Fruit fly (Drosophila melanogaster) whole organism, prepupa: ENCODE data around the gene foi.

ENCODE experiments used
- Blimp-1 ChIP-seq: fragments of 200-800 bp; sonication (Bioruptor generic); optimal IDR thresholded peaks from 3 replicates; lab custom pipeline; 2017; ENCODE audit warnings: missing biosample characterization, missing genetic modification characterization, mild to moderate bottlenecking, moderate library complexity, missing genetic modification reagents
- CG10631 ChIP-seq: fragments of 200-800 bp; sonication (Bioruptor generic); optimal IDR thresholded peaks from 2 replicates; lab custom pipeline; 2016; ENCODE audit warnings: missing biosample characterization, missing genetic modification characterization
- CG10669 ChIP-seq: fragments of 200-800 bp; sonication (Bioruptor generic); optimal IDR thresholded peaks from 3 replicates; lab custom pipeline; 2018; ENCODE audit warnings: missing biosample characterization, mild to moderate bottlenecking, missing genetic modification characterization, moderate library complexity
- CG11294 ChIP-seq: fragments of 200-800 bp; sonication (Bioruptor generic); IDR thresholded peaks from 2 replicates; pipeline ENCODE4 v1.3.6; 2022; ENCODE audit warnings: missing biosample characterization, missing genetic modification characterization
- CG15336 ChIP-seq: fragments of 200-800 bp; sonication (Bioruptor generic); IDR thresholded peaks from 2 replicates; pipeline ENCODE4 v1.3.6; 2022; ENCODE audit warnings: missing biosample characterization, missing genetic modification characterization
- CG1621 ChIP-seq: fragments of 200-800 bp; sonication (Bioruptor generic); optimal IDR thresholded peaks from 3 replicates; lab custom pipeline; 2018; ENCODE audit warnings: missing biosample characterization, mild to moderate bottlenecking, missing genetic modification characterization
- CG16779 ChIP-seq: fragments of 200-800 bp; sonication (Bioruptor generic); optimal IDR thresholded peaks from 3 replicates; lab custom pipeline; 2017; ENCODE audit warnings: missing biosample characterization, mild to moderate bottlenecking, missing genetic modification characterization
- CG3032 ChIP-seq: fragments of 200-800 bp; optimal IDR thresholded peaks from 2 replicates; lab custom pipeline; 2019; ENCODE audit warnings: missing biosample characterization, mild to moderate bottlenecking, missing genetic modification characterization, moderate library complexity
- CG31627 ChIP-seq: fragments of 200-800 bp; sonication (Bioruptor generic); optimal IDR thresholded peaks from 3 replicates; lab custom pipeline; 2016; ENCODE audit warnings: missing biosample characterization, missing genetic modification characterization
- CG32006 ChIP-seq: fragments of 200-800 bp; sonication (Bioruptor generic); optimal IDR thresholded peaks from 3 replicates; lab custom pipeline; 2017; ENCODE audit warnings: missing biosample characterization, mild to moderate bottlenecking, missing genetic modification characterization
- CG34406 ChIP-seq: fragments of 200-800 bp; sonication (Bioruptor generic); optimal IDR thresholded peaks from 3 replicates; lab custom pipeline; 2016; ENCODE audit warnings: missing biosample characterization, missing genetic modification characterization
- CG6276 ChIP-seq: fragments of 200-800 bp; sonication (Bioruptor generic); optimal IDR thresholded peaks from 2 replicates; lab custom pipeline; 2017; ENCODE audit warnings: missing biosample characterization, mild to moderate bottlenecking, missing genetic modification characterization
- CG6792 ChIP-seq: fragments of 200-800 bp; sonication (Bioruptor generic); optimal IDR thresholded peaks from 3 replicates; lab custom pipeline; 2016; ENCODE audit warnings: missing biosample characterization, missing genetic modification characterization
- CG6854 ChIP-seq: fragments of 200-800 bp; sonication (Bioruptor generic); optimal IDR thresholded peaks from 2 replicates; lab custom pipeline; 2017; ENCODE audit warnings: missing biosample characterization, mild to moderate bottlenecking, missing genetic modification characterization
- CG8319 ChIP-seq: fragments of 200-800 bp; sonication (Bioruptor generic); optimal IDR thresholded peaks from 3 replicates; lab custom pipeline; 2016; ENCODE audit warnings: missing biosample characterization, missing genetic modification characterization
- CG8632 ChIP-seq: fragments of 200-800 bp; sonication (Bioruptor generic); optimal IDR thresholded peaks from 3 replicates; lab custom pipeline; 2016; ENCODE audit warnings: missing biosample characterization, missing genetic modification characterization
- CG9139 ChIP-seq: fragments of 200-800 bp; sonication (Bioruptor generic); optimal IDR thresholded peaks from 3 replicates; lab custom pipeline; 2017; ENCODE audit warnings: missing biosample characterization, mild to moderate bottlenecking, missing genetic modification characterization
- Eip75B ChIP-seq: fragments of 200-800 bp; sonication (Bioruptor generic); optimal IDR thresholded peaks from 3 replicates; lab custom pipeline; 2016; ENCODE audit warnings: missing biosample characterization, missing genetic modification characterization
- Eip78C ChIP-seq: fragments of 200-800 bp; sonication (Bioruptor generic); peaks from one replicate; lab custom pipeline; 2016; ENCODE audit warnings: missing biosample characterization, missing genetic modification characterization
- Ets21C ChIP-seq: fragments of 200-800 bp; sonication (Bioruptor generic); optimal IDR thresholded peaks from 3 replicates; lab custom pipeline; 2016; ENCODE audit warnings: missing biosample characterization, missing genetic modification characterization
- Ets96B ChIP-seq: fragments of 200-800 bp; optimal IDR thresholded peaks from 2 replicates; lab custom pipeline; 2019; ENCODE audit warnings: missing biosample characterization, mild to moderate bottlenecking, missing genetic modification characterization, moderate library complexity
- Gug ChIP-seq: fragments of 200-800 bp; sonication (Bioruptor generic); IDR thresholded peaks from 2 replicates; pipeline ENCODE4 v1.3.6; 2022; ENCODE audit warnings: missing biosample characterization, missing genetic modification characterization
- Hr38 ChIP-seq: sonication (Bioruptor generic); optimal IDR thresholded peaks from 2 replicates; lab custom pipeline; 2016; ENCODE audit warnings: missing biosample characterization, missing genetic modification characterization
- Hr39 ChIP-seq: fragments of 200-800 bp; sonication (Bioruptor generic); optimal IDR thresholded peaks from 2 replicates; lab custom pipeline; 2016; ENCODE audit warnings: missing biosample characterization, missing genetic modification characterization
- Hr4 ChIP-seq: fragments of 200-800 bp; sonication (Bioruptor generic); optimal IDR thresholded peaks from 3 replicates; lab custom pipeline; 2016; ENCODE audit warnings: missing biosample characterization, missing genetic modification characterization
- Lpt ChIP-seq: fragments of 200-800 bp; sonication (Bioruptor generic); optimal IDR thresholded peaks from 3 replicates; lab custom pipeline; 2016; ENCODE audit warnings: missing biosample characterization, missing genetic modification characterization
- OdsH ChIP-seq: fragments of 200-800 bp; sonication (Bioruptor generic); optimal IDR thresholded peaks from 3 replicates; lab custom pipeline; 2016; ENCODE audit warnings: missing biosample characterization, missing genetic modification characterization
- Smox ChIP-seq: fragments of 200-800 bp; sonication (Bioruptor generic); optimal IDR thresholded peaks from 3 replicates; lab custom pipeline; 2016; ENCODE audit warnings: missing biosample characterization, missing genetic modification characterization
- Sox102F ChIP-seq: fragments of 200-800 bp; sonication (Bioruptor generic); optimal IDR thresholded peaks from 2 replicates; lab custom pipeline; 2016; ENCODE audit warnings: missing biosample characterization, mild to moderate bottlenecking, missing genetic modification characterization
- Sox14 ChIP-seq: fragments of 200-800 bp; sonication (Bioruptor generic); optimal IDR thresholded peaks from 3 replicates; lab custom pipeline; 2016; ENCODE audit warnings: missing biosample characterization, missing genetic modification characterization
- achi ChIP-seq: fragments of 200-800 bp; sonication (Bioruptor generic); optimal IDR thresholded peaks from 3 replicates; lab custom pipeline; 2016; ENCODE audit warnings: missing biosample characterization, missing genetic modification characterization
- acj6 ChIP-seq: fragments of 200-800 bp; sonication (Bioruptor generic); optimal IDR thresholded peaks from 3 replicates; lab custom pipeline; 2016; ENCODE audit warnings: missing biosample characterization, missing genetic modification characterization
- cyc ChIP-seq: fragments of 200-800 bp; sonication (Bioruptor generic); optimal IDR thresholded peaks from 3 replicates; lab custom pipeline; 2016; ENCODE audit warnings: missing biosample characterization, missing genetic modification characterization
- dsx ChIP-seq: fragments of 200-800 bp; optimal IDR thresholded peaks from 3 replicates; lab custom pipeline; 2019; ENCODE audit warnings: missing biosample characterization, mild to moderate bottlenecking, missing genetic modification characterization, moderate library complexity; ENCODE audit not compliant: poor library complexity, severe bottlenecking
- esn ChIP-seq: fragments of 200-800 bp; sonication (Bioruptor generic); optimal IDR thresholded peaks from 2 replicates; lab custom pipeline; 2016; ENCODE audit warnings: missing biosample characterization, mild to moderate bottlenecking, missing genetic modification characterization, moderate library complexity
- fkh ChIP-seq: fragments of 200-800 bp; sonication (Bioruptor generic); optimal IDR thresholded peaks from 3 replicates; lab custom pipeline; 2017; ENCODE audit warnings: missing biosample characterization, mild to moderate bottlenecking, missing genetic modification characterization, moderate library complexity
- lz ChIP-seq: fragments of 200-800 bp; sonication (Bioruptor generic); optimal IDR thresholded peaks from 3 replicates; lab custom pipeline; 2016; ENCODE audit warnings: missing biosample characterization, missing genetic modification characterization
- net ChIP-seq: fragments of 200-800 bp; sonication (Bioruptor generic); optimal IDR thresholded peaks from 3 replicates; lab custom pipeline; 2016; ENCODE audit warnings: missing biosample characterization, missing genetic modification characterization
- pdm3 ChIP-seq: fragments of 200-800 bp; sonication (Bioruptor generic); optimal IDR thresholded peaks from 3 replicates; lab custom pipeline; 2016; ENCODE audit warnings: missing biosample characterization, missing genetic modification characterization
- salr ChIP-seq, 2 experiments: fragments of 200-800 bp; sonication (Bioruptor generic); optimal IDR thresholded peaks; 3 replicates each; lab custom pipeline; 2016 to 2018; ENCODE audit warnings: missing biosample characterization in 2 of 2, missing genetic modification characterization in 2 of 2, mild to moderate bottlenecking in 1 of 2
- svp ChIP-seq: fragments of 200-800 bp; sonication (Bioruptor generic); peaks from one replicate; lab custom pipeline; 2016; ENCODE audit warnings: missing biosample characterization, missing genetic modification characterization
- topi ChIP-seq: fragments of 200-800 bp; sonication (Bioruptor generic); optimal IDR thresholded peaks from 3 replicates; lab custom pipeline; 2016; ENCODE audit warnings: missing biosample characterization, missing genetic modification characterization
- vri ChIP-seq: fragments of 200-800 bp; sonication (Bioruptor generic); optimal IDR thresholded peaks from 3 replicates; lab custom pipeline; 2016; ENCODE audit warnings: missing biosample characterization, mild to moderate bottlenecking, missing genetic modification characterization

Gene foi

dm6 chr3L:8524816-8525625 lies at the start of gene foi, which contains the start of gene GstO1:
TSS of gene foi (plus strand) at chr3L:8525244.
TSS of gene GstO1 (minus strand) at chr3L:8524866.
- TF ChIP-seq CG10669 (GFP tag; lab: Kevin White, UChicago) (peak; percentile 14), lz (GFP tag; lab: Kevin White, UChicago) (peak; percentile 23), Smox (GFP tag; lab: Kevin White, UChicago) (no peak), topi (GFP tag; lab: Kevin White, UChicago) (peak; percentile 40), CG31627 (peak; percentile 30), fkh (GFP tag; lab: Kevin White, UChicago) (no peak), CG9139 (GFP tag; lab: Kevin White, UChicago) (no peak), achi (peak; percentile 58), CG3032 (tag; lab: Kevin White, UChicago) (peak; percentile 33), svp (GFP tag; lab: Kevin White, UChicago) (peak; percentile 82), CG15336 (GFP tag; lab: Robert Waterston, UW) (0 out of 2 replicates have a peak, but pooled peaks have one; percentile 10), Sox14 (GFP tag; lab: Kevin White, UChicago) (no peak), net (GFP tag; lab: Kevin White, UChicago) (no peak), Blimp-1 (GFP tag; lab: Kevin White, UChicago) (no peak), acj6 (GFP tag; lab: Kevin White, UChicago) (peak; percentile 9), Eip78C (GFP tag; lab: Kevin White, UChicago) (peak; percentile 45), CG6854 (GFP tag; lab: Kevin White, UChicago) (no peak), esn (GFP tag; lab: Kevin White, UChicago) (peak; percentile 48), vri (GFP tag; lab: Kevin White, UChicago) (peak; percentile 67), Ets96B (tag; lab: Kevin White, UChicago) (peak; percentile 16), CG32006 (peak; percentile 38), CG34406 (GFP tag; lab: Kevin White, UChicago) (peak; percentile 19), salr (GFP tag; optimal IDR thresholded peaks at IDR 0.05; lab: Kevin White, UChicago) (peak in 1 of 2 experiments; percentile 37), CG8632 (GFP tag; lab: Kevin White, UChicago) (peak; percentile 10), CG1621 (tag; lab: Kevin White, UChicago) (peak; percentile 82), pdm3 (peak; percentile 22), dsx (GFP tag; lab: Kevin White, UChicago) (peak; percentile 39), Hr39 (GFP tag; lab: Kevin White, UChicago) (peak; percentile 7), CG6792 (GFP tag; lab: Kevin White, UChicago) (peak; percentile 19)

DNA sequence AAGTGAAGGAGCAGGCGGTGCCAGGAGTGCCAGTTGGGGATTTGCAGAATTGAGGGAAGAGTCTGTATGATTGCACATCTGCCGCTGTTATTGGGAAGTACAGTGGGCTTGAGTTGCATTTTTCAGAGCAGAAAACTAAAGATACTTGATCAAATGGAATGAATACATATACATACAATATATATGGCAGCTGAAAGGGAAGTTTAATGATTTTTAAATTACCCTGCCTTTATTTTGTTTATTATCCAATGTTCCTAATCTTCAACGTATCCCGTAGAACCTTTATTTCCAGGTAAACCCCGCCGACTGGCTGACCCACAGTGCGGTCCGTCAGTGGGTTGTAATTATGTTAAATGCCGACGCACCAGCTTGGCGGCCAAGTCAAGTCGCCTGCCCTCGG lies 44.1 kb upstream of the foi start:
- TF ChIP-seq CG11294 (GFP tag; lab: Robert Waterston, UW) (no peak), svp (GFP tag; lab: Kevin White, UChicago) (peak; percentile 69), CG10631 (GFP tag; lab: Kevin White, UChicago) (no peak), Sox102F (GFP tag; lab: Kevin White, UChicago) (peak; percentile 28), Lpt (GFP tag; lab: Kevin White, UChicago) (no peak)

DNA sequence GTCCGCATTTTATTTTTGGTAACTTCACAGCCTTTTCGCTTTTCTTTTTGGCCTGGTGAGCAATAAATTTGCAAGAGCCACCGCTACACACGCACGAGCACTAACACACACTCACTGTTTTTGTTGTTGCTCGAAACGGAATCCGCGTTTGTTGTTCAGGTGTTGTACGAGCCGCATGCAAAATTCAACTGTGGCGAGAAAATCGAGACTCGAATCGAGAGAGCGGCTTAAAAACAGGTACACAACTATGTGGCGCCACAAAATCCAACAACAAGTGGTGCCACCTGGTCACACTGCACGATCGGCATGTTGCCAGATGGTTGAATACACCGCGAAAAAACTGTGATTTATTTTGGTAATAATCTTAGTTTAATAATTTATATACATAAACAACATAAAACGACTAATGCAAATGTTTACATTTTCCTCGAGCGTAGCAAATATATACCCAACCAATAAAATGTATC lies 18.0 kb upstream of the foi start, which contains the start of gene CG43163:
TSS of gene CG43163 (minus strand) at position 172 of the 467 bp plus-strand sequence.
- no peak for TF ChIP-seq vri (GFP tag; lab: Kevin White, UChicago)
- peak; percentile 56 for TF ChIP-seq CG6792 (GFP tag; lab: Kevin White, UChicago)
- TF ChIP-seq CG3032 (tag; lab: Kevin White, UChicago), result peak; percentile 52
- TF ChIP-seq CG10631 (GFP tag; lab: Kevin White, UChicago), result no peak
- TF ChIP-seq Gug (GFP tag; lab: Robert Waterston, UW), result peak; percentile 52
- no peak for TF ChIP-seq Ets21C
- peak; percentile 36 for TF ChIP-seq CG1621 (tag; lab: Kevin White, UChicago)
- no peak for TF ChIP-seq CG32006
- TF ChIP-seq cyc, result peak; percentile 57
- TF ChIP-seq CG9139 (GFP tag; lab: Kevin White, UChicago), result peak; percentile 19
- TF ChIP-seq Hr4 (GFP tag; lab: Kevin White, UChicago), result no peak
- TF ChIP-seq CG16779 (tag; lab: Kevin White, UChicago), result no peak
- no peak for TF ChIP-seq OdsH (GFP tag; lab: Kevin White, UChicago)
- peak; percentile 14 for TF ChIP-seq CG8319 (GFP tag; lab: Kevin White, UChicago)
- peak; percentile 79 for TF ChIP-seq CG15336 (GFP tag; lab: Robert Waterston, UW)
- TF ChIP-seq esn (GFP tag; lab: Kevin White, UChicago), result peak; percentile 78
- peak; percentile 16 to 42 for TF ChIP-seq salr (GFP tag; optimal IDR thresholded peaks at IDR 0.05; lab: Kevin White, UChicago)
- peak; percentile 70 for TF ChIP-seq lz (GFP tag; lab: Kevin White, UChicago)
- peak; percentile 69 for TF ChIP-seq topi (GFP tag; lab: Kevin White, UChicago)
- no peak for TF ChIP-seq CG6276 (GFP tag; lab: Kevin White, UChicago)
- TF ChIP-seq CG6854 (GFP tag; lab: Kevin White, UChicago), result peak; percentile 6
- peak; percentile 60 for TF ChIP-seq CG34406 (GFP tag; lab: Kevin White, UChicago)
- TF ChIP-seq Lpt (GFP tag; lab: Kevin White, UChicago), result peak; percentile 55
- TF ChIP-seq Eip75B (GFP tag; lab: Kevin White, UChicago), result no peak
- peak; percentile 82 for TF ChIP-seq dsx (GFP tag; lab: Kevin White, UChicago)
- TF ChIP-seq CG11294 (GFP tag; lab: Robert Waterston, UW), result no peak; the same call in 1 of the 2 replicates
- TF ChIP-seq Hr38, result no peak
